Worm (Caenorhabditis elegans): ENCODE measurements around the gene Y59A8B.24.

The Y59A8B.24 gene

ce11 chrV:17951172-17951999 lies at the start of gene Y59A8B.24 (continued):
- TF ChIP-seq ztf-7 (tag; optimal IDR thresholded peaks at IDR 0.05) (peak; percentile 31), hlh-30 (tag; optimal IDR thresholded peaks at IDR 0.05; ENCODE audit: insufficient read depth) (peak; percentile 98), ceh-20 (GFP tag; IDR thresholded peaks at IDR 0.05) (peak; percentile 89), ces-1 (GFP tag; optimal IDR thresholded peaks at IDR 0.05) (no peak), Y75B8A.6 (GFP tag; IDR thresholded peaks at IDR 0.05) (0 out of 2 replicates have a peak, but pooled peaks have one; percentile 55), nhr-102 (tag; optimal IDR thresholded peaks at IDR 0.05) (peak; percentile 68), lin-39 (tag; optimal IDR thresholded peaks at IDR 0.05) (no peak), nhr-42 (GFP tag; IDR thresholded peaks at IDR 0.05) (peak; percentile 77), sdz-12 (GFP tag; optimal IDR thresholded peaks at IDR 0.05) (peak; percentile 56), daf-12 (tag; optimal IDR thresholded peaks at IDR 0.05) (no peak), F49E8.2 (tag; optimal IDR thresholded peaks at IDR 0.05; ENCODE audit: borderline replicate concordance) (no peak), pha-4 (GFP tag; IDR thresholded peaks at IDR 0.05) (peak; percentile 86), pha-4 (tag; optimal IDR thresholded peaks at IDR 0.05) (no peak), nhr-111 (GFP tag; optimal IDR thresholded peaks at IDR 0.05) (no peak), gei-8 (GFP tag; optimal IDR thresholded peaks at IDR 0.05) (peak; percentile 40), egl-43 (GFP tag; IDR thresholded peaks at IDR 0.05) (peak; percentile 88), fkh-10 (GFP tag; optimal IDR thresholded peaks at IDR 0.05) (peak; percentile 78), jun-1 (tag; optimal IDR thresholded peaks at IDR 0.05) (peak; percentile 74), ZK337.2 (GFP tag; IDR thresholded peaks at IDR 0.05) (peak; percentile 54; the same call in 1 of the 2 replicates), duxl-1 (tag; optimal IDR thresholded peaks at IDR 0.05; ENCODE audit: poor library complexity) (peak; percentile 63), aly-2 (tag; optimal IDR thresholded peaks at IDR 0.05) (no peak), mdt-29 (GFP tag; IDR thresholded peaks at IDR 0.05) (no peak; the same call in 1 of the 2 replicates), aha-1 (tag) (peak; percentile 100), dmd-8 (GFP tag; IDR thresholded peaks at IDR 0.05) (0 out of 2 replicates have a peak, but pooled peaks have one; percentile 67), ztf-11 (tag; optimal IDR thresholded peaks at IDR 0.05) (no peak), madf-5 (GFP tag; IDR thresholded peaks at IDR 0.05) (0 out of 4 replicates have a peak, but pooled peaks of 1 of the 2 experiments have one; percentile 43), mxl-3 (GFP tag; optimal IDR thresholded peaks at IDR 0.05) (peak; percentile 94), nhr-25 (tag; optimal IDR thresholded peaks at IDR 0.05; ENCODE audit: borderline replicate concordance, insufficient read depth) (peak; percentile 83), nhr-48 (tag; optimal IDR thresholded peaks at IDR 0.05) (peak; percentile 93), hif-1 (tag; optimal IDR thresholded peaks at IDR 0.05) (peak; percentile 88 to 100), T26A8.4 (GFP tag; IDR thresholded peaks at IDR 0.05) (peak; percentile 79), zfp-2 (tag; optimal IDR thresholded peaks at IDR 0.05) (peak; percentile 60), ceh-44 (GFP tag; IDR thresholded peaks at IDR 0.05) (peak; percentile 59; the same call in 1 of the 2 replicates), dpl-1 (GFP tag; optimal IDR thresholded peaks at IDR 0.05) (peak; percentile 68), dmd-6 (GFP tag; IDR thresholded peaks at IDR 0.05) (peak; percentile 87), zag-1 (tag; optimal IDR thresholded peaks at IDR 0.05) (no peak), snpc-4 (tag; optimal IDR thresholded peaks at IDR 0.05) (no peak), daf-19 (GFP tag; conservative IDR thresholded peaks at IDR 0.05) (no peak), snpc-1.2 (GFP tag; IDR thresholded peaks at IDR 0.05) (no peak), nhr-28 (tag; optimal IDR thresholded peaks at IDR 0.05) (peak; percentile 81), lin-13 (GFP tag; optimal IDR thresholded peaks at IDR 0.05) (peak; percentile 94), ceh-82 (tag; optimal IDR thresholded peaks at IDR 0.05) (no peak), nhr-76 (tag; optimal IDR thresholded peaks at IDR 0.05) (no peak), pqm-1 (tag; optimal IDR thresholded peaks at IDR 0.05) (peak; percentile 14), nhr-77 (tag; optimal IDR thresholded peaks at IDR 0.05) (peak; percentile 93), php-3 (GFP tag; IDR thresholded peaks at IDR 0.05) (peak; percentile 47), daf-8 (GFP tag; IDR thresholded peaks at IDR 0.05) (no peak), zip-11 (GFP tag; IDR thresholded peaks at IDR 0.05) (no peak), fos-1 (tag; optimal IDR thresholded peaks at IDR 0.05) (no peak), rbr-2 (tag; optimal IDR thresholded peaks at IDR 0.05) (peak; percentile 95)
